Worm (Caenorhabditis elegans) whole organism, early embryonic: Measurements from ENCODE around the gene srw-19.

ENCODE experiments used
- ama-1 ChIP-seq: fragments of 150-350 bp; optimal IDR thresholded peaks from 2 replicates; lab custom pipeline; 2014
- ceh-36 ChIP-seq: sonication (generic microtip); optimal IDR thresholded peaks from 2 replicates; lab custom pipeline; 2016; ENCODE audit warnings: missing genetic modification characterization, inconsistent platforms, missing compliant biosample characterization
- ets-7 ChIP-seq: sonication (generic microtip); optimal IDR thresholded peaks from 2 replicates; lab custom pipeline; 2016; ENCODE audit warnings: missing genotype, missing genetic modification characterization, missing compliant biosample characterization
- flt-1 ChIP-seq: fragments of 200-800 bp; sonication (Bioruptor generic); IDR thresholded peaks from 2 replicates; pipeline ENCODE4 v1.3.6; 2022; ENCODE audit warnings: missing genetic modification characterization, missing compliant biosample characterization
- pes-1 ChIP-seq: fragments of 200-800 bp; sonication (Bioruptor generic); IDR thresholded peaks from 2 replicates; pipeline ENCODE4 v1.3.6; 2022; ENCODE audit warnings: missing genetic modification reagents, missing genetic modification characterization, missing compliant biosample characterization
- tbx-37 ChIP-seq: fragments of 200-800 bp; sonication (Bioruptor generic); conservative IDR thresholded peaks from 2 replicates; pipeline ENCODE4 v1.3.6; 2022; ENCODE audit warnings: missing genetic modification reagents, missing genetic modification characterization, missing compliant biosample characterization
- tra-4 ChIP-seq: sonication (generic microtip); optimal IDR thresholded peaks from 2 replicates; lab custom pipeline; 2017; ENCODE audit warnings: missing genetic modification characterization, missing compliant biosample characterization

ce11 chrV:15244456-15244855, 36.7 kb downstream of the srw-19 start, which contains the start of gene kin-30:
- TF ChIP-seq pes-1 (GFP tag; lab: Robert Waterston, UW) (no peak), ama-1 (lab: Kevin White, UChicago) (no peak), ceh-36 (tag; lab: Kevin White, UChicago) (no peak), tbx-37 (GFP tag; lab: Robert Waterston, UW) (no peak), ets-7 (tag; lab: Kevin White, UChicago) (no peak), tra-4 (tag; lab: Kevin White, UChicago) (no peak), flt-1 (GFP tag; lab: Robert Waterston, UW) (no peak)
